Worm (Caenorhabditis elegans) whole organism, late embryonic: ENCODE data around the gene dab-1.

Source experiments
- C08G9.2 ChIP-seq: sonication (generic microtip); optimal IDR thresholded peaks from 2 replicates; lab custom pipeline; 2016; ENCODE audit warnings: mild to moderate bottlenecking, missing genetic modification characterization, moderate library complexity, missing compliant biosample characterization
- C38D4.7 ChIP-seq: fragments of 200-800 bp; sonication (Bioruptor generic); optimal IDR thresholded peaks from 2 replicates; lab custom pipeline; 2018; ENCODE audit warnings: mild to moderate bottlenecking, missing genetic modification characterization, moderate library complexity, missing compliant biosample characterization
- F13H6.1 ChIP-seq: sonication (generic microtip); optimal IDR thresholded peaks from 2 replicates; lab custom pipeline; 2016; ENCODE audit warnings: missing genetic modification characterization, missing compliant biosample characterization
- Y22D7AL.16 ChIP-seq: sonication (generic microtip); optimal IDR thresholded peaks from 2 replicates; lab custom pipeline; 2016; ENCODE audit warnings: missing genetic modification characterization, missing compliant biosample characterization
- ceh-2 ChIP-seq: sonication (generic microtip); optimal IDR thresholded peaks from 2 replicates; lab custom pipeline; 2016; ENCODE audit warnings: missing genotype, missing genetic modification characterization, missing compliant biosample characterization
- ceh-22 ChIP-seq: sonication (generic microtip); optimal IDR thresholded peaks from 2 replicates; lab custom pipeline; 2017; ENCODE audit warnings: missing biosample characterization, missing genetic modification characterization
- ceh-24 ChIP-seq: sonication (generic microtip); optimal IDR thresholded peaks from 2 replicates; lab custom pipeline; 2016; ENCODE audit warnings: mild to moderate bottlenecking, missing genetic modification characterization, missing compliant biosample characterization
- ceh-30 ChIP-seq: fragments of 150-350 bp; optimal IDR thresholded peaks from 2 replicates; lab custom pipeline; 2014; ENCODE audit warnings: missing biosample characterization, missing genetic modification characterization
- ceh-45 ChIP-seq: fragments of 200-800 bp; sonication (Bioruptor generic); IDR thresholded peaks from 2 replicates; pipeline ENCODE4 v1.3.6; 2022; ENCODE audit warnings: missing genetic modification reagents, missing genetic modification characterization, missing compliant biosample characterization
- ceh-6 ChIP-seq: fragments of 200-800 bp; sonication (Bioruptor generic); optimal IDR thresholded peaks from 2 replicates; lab custom pipeline; 2018; ENCODE audit warnings: mild to moderate bottlenecking, missing genetic modification characterization, missing compliant biosample characterization
- dmd-4 ChIP-seq: sonication (generic microtip); optimal IDR thresholded peaks from 2 replicates; lab custom pipeline; 2016; ENCODE audit warnings: borderline replicate concordance, missing genetic modification characterization, missing compliant biosample characterization
- elt-2 ChIP-seq: sonication (generic microtip); optimal IDR thresholded peaks from 2 replicates; lab custom pipeline; 2016; ENCODE audit warnings: missing genetic modification reagents, missing genetic modification characterization, missing compliant biosample characterization
- elt-4 ChIP-seq: sonication (generic microtip); optimal IDR thresholded peaks from 2 replicates; lab custom pipeline; 2016; ENCODE audit warnings: missing genetic modification characterization, missing compliant biosample characterization
- eyg-1 ChIP-seq: sonication (generic microtip); optimal IDR thresholded peaks from 2 replicates; lab custom pipeline; 2016; ENCODE audit warnings: missing genotype, missing genetic modification characterization, missing compliant biosample characterization
- gmeb-2 ChIP-seq: sonication (generic microtip); optimal IDR thresholded peaks from 2 replicates; lab custom pipeline; 2016; ENCODE audit warnings: missing genetic modification characterization, inconsistent platforms, missing compliant biosample characterization
- hlh-30 ChIP-seq: sonication (generic microtip); optimal IDR thresholded peaks from 2 replicates; lab custom pipeline; 2017; ENCODE audit warnings: antibody characterized with exemption, missing genetic modification characterization, missing compliant biosample characterization; ENCODE audit not compliant: insufficient read depth
- lim-6 ChIP-seq: sonication (generic microtip); optimal IDR thresholded peaks from 2 replicates; lab custom pipeline; 2016; ENCODE audit warnings: missing genetic modification characterization, missing compliant biosample characterization
- lin-11 ChIP-seq: fragments of 200-800 bp; sonication (Bioruptor generic); optimal IDR thresholded peaks from 2 replicates; lab custom pipeline; 2018; ENCODE audit warnings: mild to moderate bottlenecking, missing genetic modification characterization, missing compliant biosample characterization
- mec-3 ChIP-seq: sonication (generic microtip); optimal IDR thresholded peaks from 2 replicates; lab custom pipeline; 2016; ENCODE audit warnings: borderline replicate concordance, missing genetic modification characterization, missing compliant biosample characterization
- pag-3 ChIP-seq: sonication (generic microtip); optimal IDR thresholded peaks from 2 replicates; lab custom pipeline; 2016; ENCODE audit warnings: missing compliant biosample characterization, missing genetic modification characterization, borderline replicate concordance
- pat-9 ChIP-seq: fragments of 200-800 bp; sonication (Bioruptor generic); optimal IDR thresholded peaks from 2 replicates; lab custom pipeline; 2018; ENCODE audit warnings: mild to moderate bottlenecking, missing genetic modification characterization, moderate library complexity, missing compliant biosample characterization
- pha-2 ChIP-seq: sonication (generic microtip); optimal IDR thresholded peaks from 2 replicates; lab custom pipeline; 2017; ENCODE audit warnings: mild to moderate bottlenecking, missing genetic modification characterization, missing compliant biosample characterization
- pros-1 ChIP-seq: fragments of 150-350 bp; optimal IDR thresholded peaks from 2 replicates; lab custom pipeline; 2014; ENCODE audit warnings: missing biosample characterization, missing genetic modification reagents, missing genetic modification characterization
- ref-2 ChIP-seq: sonication (generic microtip); optimal IDR thresholded peaks from 2 replicates; lab custom pipeline; 2016; ENCODE audit warnings: missing genetic modification characterization, missing compliant biosample characterization
- syd-9 ChIP-seq: sonication (generic microtip); optimal IDR thresholded peaks from 2 replicates; lab custom pipeline; 2016; ENCODE audit warnings: mild to moderate bottlenecking, missing genetic modification characterization, moderate library complexity, missing compliant biosample characterization
- tbx-2 ChIP-seq: sonication (generic microtip); optimal IDR thresholded peaks from 2 replicates; lab custom pipeline; 2016; ENCODE audit warnings: missing genetic modification characterization, missing compliant biosample characterization
- tbx-7 ChIP-seq: sonication (generic microtip); optimal IDR thresholded peaks from 2 replicates; lab custom pipeline; 2016; ENCODE audit warnings: missing genotype, missing genetic modification characterization, missing compliant biosample characterization
- ttx-3 ChIP-seq: sonication (generic microtip); optimal IDR thresholded peaks from 2 replicates; lab custom pipeline; 2016; ENCODE audit warnings: missing genetic modification reagents, missing genetic modification characterization, missing compliant biosample characterization
- unc-42 ChIP-seq: sonication (generic microtip); optimal IDR thresholded peaks from 2 replicates; lab custom pipeline; 2016; ENCODE audit warnings: missing genotype, missing genetic modification characterization, missing compliant biosample characterization
- unc-55 ChIP-seq: sonication (generic microtip); optimal IDR thresholded peaks from 2 replicates; lab custom pipeline; 2017; ENCODE audit warnings: missing biosample characterization, missing genetic modification reagents, missing genetic modification characterization
- zip-5 ChIP-seq: sonication (generic microtip); optimal IDR thresholded peaks from 2 replicates; lab custom pipeline; 2016; ENCODE audit warnings: missing genetic modification characterization, missing compliant biosample characterization

dab-1 gene

DNA sequence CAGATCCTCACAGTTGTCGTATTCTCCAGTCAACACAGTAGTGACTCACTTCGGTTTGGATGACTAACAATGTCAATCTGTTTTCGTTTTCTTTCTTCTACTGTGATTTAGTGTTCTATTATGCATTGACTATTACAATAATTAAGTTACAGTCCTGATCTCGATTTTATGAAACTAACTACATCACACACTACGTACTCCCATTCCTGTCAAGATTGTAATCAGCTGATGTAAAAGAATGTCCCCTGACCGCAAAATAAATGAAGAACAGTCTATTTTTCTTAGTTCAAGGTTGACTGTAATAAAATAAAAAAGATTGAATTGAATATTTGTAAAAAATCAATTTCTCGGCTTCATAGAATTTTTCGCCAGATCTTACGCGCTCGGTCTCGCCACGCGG lies 3.2 kb downstream of the dab-1 start:
- no peak for TF ChIP-seq ref-2 (tag; lab: Kevin White, UChicago)
- no peak for TF ChIP-seq F13H6.1
- no peak for TF ChIP-seq unc-42
- TF ChIP-seq pag-3 (tag; lab: Kevin White, UChicago): no peak
- no peak for TF ChIP-seq gmeb-2 (tag; lab: Kevin White, UChicago)
- no peak for TF ChIP-seq mec-3 (tag; lab: Kevin White, UChicago)
- TF ChIP-seq ceh-6 (GFP tag; lab: Kevin White, UChicago): no peak
- no peak for TF ChIP-seq elt-4 (tag; lab: Kevin White, UChicago)
- no peak for TF ChIP-seq tbx-2 (tag; lab: Kevin White, UChicago)
- TF ChIP-seq ceh-45 (GFP tag; lab: Robert Waterston, UW): no peak
- TF ChIP-seq, all 69 proteins: peak for 0

DNA sequence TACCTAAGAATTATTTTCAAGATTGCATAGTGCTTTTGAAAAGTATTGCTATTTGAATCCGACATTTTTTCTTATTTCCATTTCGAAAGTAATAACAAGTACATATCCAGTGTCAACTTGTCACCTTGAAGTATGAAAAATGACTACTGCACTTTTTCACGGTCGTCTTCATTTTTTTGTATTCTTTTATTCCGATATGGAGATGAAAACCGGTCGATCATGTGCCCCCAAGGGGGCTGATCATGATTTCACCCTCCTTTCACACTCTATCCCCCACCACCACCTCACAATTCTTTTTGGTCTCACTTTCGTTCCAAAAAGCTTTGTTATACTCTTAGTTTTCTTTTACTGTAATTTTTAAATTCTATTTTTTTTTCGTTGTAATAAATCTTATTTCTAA lies 3.7 kb downstream of the dab-1 start:
- no peak for TF ChIP-seq pat-9 (tag; lab: Kevin White, UChicago)

- TF ChIP-seq elt-2 (tag; lab: Kevin White, UChicago): peak; percentile 83
- TF ChIP-seq hlh-30: no peak
- TF ChIP-seq Y22D7AL.16 (tag; lab: Kevin White, UChicago): no peak
- no peak for TF ChIP-seq ceh-24 (tag; lab: Kevin White, UChicago)
- TF ChIP-seq C38D4.7: no peak
- TF ChIP-seq zip-5: no peak
- no peak for TF ChIP-seq C08G9.2 (tag; lab: Kevin White, UChicago)
- TF ChIP-seq, all 69 proteins: peak for 1
These were observed 4.3 kb downstream of the dab-1 start for ce11 chrII:8226475-8226874.

ce11 chrII:8230976-8231375 lies 8.8 kb downstream of the dab-1 start, which contains the start of gene M110.9:
TSS of gene M110.9 (plus strand) at chrII:8231276.
- TF ChIP-seq pag-3 (tag; lab: Kevin White, UChicago) (no peak), syd-9 (no peak), tbx-7 (tag; lab: Kevin White, UChicago) (no peak), pros-1 (no peak), ttx-3 (no peak), eyg-1 (tag; lab: Kevin White, UChicago) (no peak), ref-2 (tag; lab: Kevin White, UChicago) (no peak), dmd-4 (tag; lab: Kevin White, UChicago) (no peak), lim-6 (tag; lab: Kevin White, UChicago) (no peak), elt-4 (tag; lab: Kevin White, UChicago) (no peak), lin-11 (tag; lab: Kevin White, UChicago) (no peak)

DNA sequence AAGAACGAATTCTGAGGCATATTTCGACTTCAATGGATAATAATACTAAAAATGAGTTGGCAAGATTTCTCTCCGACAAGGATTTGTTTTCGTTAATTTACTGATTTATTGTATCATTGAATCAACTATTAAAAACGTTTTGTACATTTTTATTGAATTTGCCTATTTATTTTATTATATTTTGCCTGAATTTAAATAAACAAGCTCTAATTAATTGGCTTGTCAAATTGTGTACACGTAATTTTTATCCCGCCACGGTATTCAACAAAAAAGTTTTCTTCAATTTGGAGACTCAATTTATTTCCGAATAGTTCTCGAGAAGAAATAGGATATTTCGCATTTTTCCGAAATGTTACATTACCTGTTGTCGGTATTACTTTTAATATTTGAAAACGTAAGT lies 10.3 kb downstream of the dab-1 start, which contains the start of gene M110.7:
M110.7 (plus strand) TSS at position 301 of the 400 bp plus-strand sequence.
- TF ChIP-seq ceh-45 (GFP tag; lab: Robert Waterston, UW) (no peak), ceh-2 (tag; lab: Kevin White, UChicago) (no peak), pha-2 (tag; lab: Kevin White, UChicago) (no peak), tbx-2 (tag; lab: Kevin White, UChicago) (no peak), ceh-22 (tag; lab: Kevin White, UChicago) (no peak), ttx-3 (no peak)

DNA sequence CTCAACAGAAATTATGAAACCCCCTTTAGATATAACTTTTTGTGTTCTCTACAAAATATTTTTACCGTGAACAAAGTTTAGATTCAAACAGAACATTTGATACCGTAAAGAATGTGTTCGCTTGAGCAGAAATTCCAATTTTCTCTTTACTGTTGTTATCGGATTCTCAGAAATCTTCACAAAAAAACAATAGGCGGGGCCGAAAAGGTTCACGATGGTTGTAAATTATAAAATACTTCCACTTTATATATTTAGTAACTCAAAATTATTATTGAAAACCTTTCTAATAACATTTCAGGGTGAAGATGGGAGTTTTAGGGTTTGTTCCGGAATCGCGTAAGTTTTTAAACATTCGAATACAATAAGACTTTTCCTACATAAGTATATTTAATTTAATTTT lies 16.0 kb downstream of the dab-1 start, which contains the start of gene nlp-5:
nlp-5 (plus strand) TSS at position 301 of the 400 bp plus-strand sequence.
- TF ChIP-seq ceh-30 (tag; lab: Kevin White, UChicago): no peak
- no peak for TF ChIP-seq tbx-2 (tag; lab: Kevin White, UChicago)
- no peak for TF ChIP-seq unc-55 (GFP tag; lab: Kevin White, UChicago)
